Worm (Caenorhabditis elegans) whole organism, L4 larva: ENCODE data around the gene zfp-3.

Source experiments
- ceh-82 ChIP-seq: sonication (generic microtip); optimal IDR thresholded peaks from 2 replicates; lab custom pipeline; 2017; ENCODE audit warnings: missing biosample characterization, missing genetic modification characterization
- cey-2 ChIP-seq: sonication (generic microtip); optimal IDR thresholded peaks from 3 replicates; lab custom pipeline; 2017; ENCODE audit warnings: missing genetic modification characterization, mild to moderate bottlenecking, missing compliant biosample characterization, antibody characterized with exemption, borderline replicate concordance; ENCODE audit not compliant: insufficient read depth
- daf-19 ChIP-seq: fragments of 200-800 bp; sonication (Bioruptor generic); conservative IDR thresholded peaks from 2 replicates; pipeline ENCODE4 v1.3.6; 2022; ENCODE audit warnings: missing genetic modification characterization, missing compliant biosample characterization
- egl-43 ChIP-seq: fragments of 200-800 bp; sonication (Bioruptor generic); IDR thresholded peaks from 2 replicates; pipeline ENCODE4 v1.3.6; 2022; ENCODE audit warnings: missing genetic modification reagents, missing genetic modification characterization, missing compliant biosample characterization
- jun-1 ChIP-seq: fragments of 150-350 bp; optimal IDR thresholded peaks from 2 replicates; lab custom pipeline; 2014; ENCODE audit warnings: missing biosample characterization, missing genetic modification reagents, missing genetic modification characterization
- lir-3 ChIP-seq: sonication (generic microtip); optimal IDR thresholded peaks from 2 replicates; lab custom pipeline; 2016; ENCODE audit warnings: mild to moderate bottlenecking, missing genetic modification characterization, missing compliant biosample characterization
- nhr-11 ChIP-seq: fragments of 150-350 bp; optimal IDR thresholded peaks from 2 replicates; lab custom pipeline; 2014; ENCODE audit warnings: missing biosample characterization, missing genetic modification characterization
- nhr-111 ChIP-seq: fragments of 200-800 bp; sonication (Bioruptor generic); optimal IDR thresholded peaks from 2 replicates; lab custom pipeline; 2018; ENCODE audit warnings: mild to moderate bottlenecking, missing genetic modification characterization, missing compliant biosample characterization
- nhr-237 ChIP-seq: sonication (generic microtip); optimal IDR thresholded peaks from 2 replicates; lab custom pipeline; 2017; ENCODE audit warnings: missing biosample characterization, missing genetic modification characterization
- nhr-28 ChIP-seq: fragments of 150-350 bp; optimal IDR thresholded peaks from 2 replicates; lab custom pipeline; 2014; ENCODE audit warnings: missing biosample characterization, missing genetic modification characterization
- skn-1 ChIP-seq: fragments of 150-350 bp; optimal IDR thresholded peaks from 2 replicates; lab custom pipeline; 2014; ENCODE audit warnings: missing biosample characterization, missing genetic modification characterization
- unc-39 ChIP-seq: sonication (generic microtip); optimal IDR thresholded peaks from 2 replicates; lab custom pipeline; 2017; ENCODE audit warnings: missing biosample characterization, missing genetic modification characterization
- unc-62 ChIP-seq, 3 experiments: fragments of 150-350 bp in 1 of 3; sonication (generic microtip); optimal IDR thresholded peaks in 2 of 3; peaks in 1 of 3; 1 replicate in 1 of 3; 2 replicates in 2 of 3; lab custom pipeline; 2014 to 2017; ENCODE audit warnings: missing biosample characterization in 3 of 3, missing genetic modification characterization in 3 of 3, missing genetic modification reagents in 3 of 3, missing genotype in 1 of 3
- vab-7 ChIP-seq: fragments of 200-800 bp; sonication (Bioruptor generic); IDR thresholded peaks from 2 replicates; pipeline ENCODE4 v1.3.6; 2022; ENCODE audit warnings: missing genetic modification reagents, missing genetic modification characterization, missing compliant biosample characterization

DNA sequence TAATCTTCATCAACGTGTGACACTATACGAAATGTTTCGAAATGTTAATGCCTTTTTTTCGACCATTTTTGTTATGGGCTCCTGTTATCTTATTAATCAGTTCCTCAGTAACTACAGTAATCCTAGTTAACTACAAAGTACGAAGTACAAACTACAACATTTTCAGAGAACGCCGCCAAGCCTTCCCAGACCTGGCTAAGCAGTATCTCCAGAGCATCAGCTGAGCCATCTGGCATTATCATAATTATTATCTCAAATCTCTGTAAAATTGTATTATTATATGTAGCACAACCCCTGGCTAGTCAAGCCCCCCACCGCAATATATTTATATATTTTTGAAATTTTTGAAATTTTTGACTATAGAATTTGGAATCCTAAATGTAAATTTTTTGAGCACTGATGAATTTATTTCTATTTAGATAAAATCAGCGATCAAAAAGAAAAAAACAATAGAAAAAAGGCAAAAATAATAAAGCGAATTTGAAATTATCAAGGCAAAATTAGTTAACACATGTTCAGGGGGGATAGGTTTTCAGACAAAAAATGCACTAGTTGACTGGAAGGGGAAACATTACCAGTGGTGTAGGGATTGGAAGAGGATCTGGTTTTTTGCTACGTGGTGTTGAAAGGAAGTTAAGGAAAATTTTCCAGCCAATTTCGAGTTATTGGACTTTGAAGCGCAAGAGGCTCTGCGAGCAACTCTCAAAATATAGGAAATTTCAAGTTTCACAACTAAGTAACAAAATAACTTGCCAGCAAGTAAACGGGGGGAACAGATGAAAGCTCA lies 5.6 kb upstream of the zfp-3 start:
- TF ChIP-seq egl-43 (GFP tag; lab: Robert Waterston, UW) (peak; percentile 5; the same call in 1 of the 2 replicates), unc-39 (tag; lab: Kevin White, UChicago) (no peak), unc-62 (GFP tag; optimal IDR thresholded peaks at IDR 0.05 in 1 of 2; lab: Kevin White, UChicago) (no peak), unc-62 (tag; optimal IDR thresholded peaks at IDR 0.05; lab: Kevin White, UChicago) (no peak), jun-1 (tag; lab: Kevin White, UChicago) (no peak), ceh-82 (no peak), skn-1 (tag; lab: Kevin White, UChicago) (no peak), vab-7 (no peak), daf-19 (GFP tag; lab: Robert Waterston, UW) (0 out of 2 replicates have a peak, but pooled peaks have one; percentile 73), nhr-11 (tag; lab: Kevin White, UChicago) (no peak), nhr-111 (no peak), lir-3 (no peak), nhr-237 (no peak), cey-2 (tag; lab: Kevin White, UChicago) (no peak), nhr-28 (tag; lab: Kevin White, UChicago) (no peak)
